Worm (Caenorhabditis elegans) whole organism, L3 larva: ENCODE measurements around the gene scl-7.
A peak's percentile ranks its signal among the peaks of the same experiment; 100 is the strongest.

Experiments used
- ZK546.5 ChIP-seq: sonication (generic microtip); optimal IDR thresholded peaks from 2 replicates; lab custom pipeline; 2017; ENCODE audit warnings: missing biosample characterization, missing genetic modification characterization
- aly-2 ChIP-seq: fragments of 150-350 bp; optimal IDR thresholded peaks from 2 replicates; lab custom pipeline; 2014; ENCODE audit warnings: missing biosample characterization, missing genetic modification characterization
- ceh-16 ChIP-seq: sonication (generic microtip); optimal IDR thresholded peaks from 2 replicates; lab custom pipeline; 2017; ENCODE audit warnings: missing biosample characterization, missing genetic modification characterization
- ceh-82 ChIP-seq: fragments of 150-350 bp; optimal IDR thresholded peaks from 2 replicates; lab custom pipeline; 2014; ENCODE audit warnings: missing biosample characterization, missing genetic modification characterization
- ceh-9 ChIP-seq: sonication (generic microtip); optimal IDR thresholded peaks from 2 replicates; lab custom pipeline; 2018; ENCODE audit warnings: missing biosample characterization, missing genetic modification characterization
- daf-12 ChIP-seq: fragments of 150-350 bp; optimal IDR thresholded peaks from 2 replicates; lab custom pipeline; 2014; ENCODE audit warnings: missing biosample characterization, missing genetic modification reagents, missing genetic modification characterization
- egl-5 ChIP-seq: fragments of 150-350 bp; optimal IDR thresholded peaks from 2 replicates; lab custom pipeline; 2017; ENCODE audit warnings: missing biosample characterization, missing genetic modification reagents, missing genetic modification characterization, inconsistent platforms
- elt-1 ChIP-seq: fragments of 150-350 bp; optimal IDR thresholded peaks from 2 replicates; lab custom pipeline; 2014; ENCODE audit warnings: missing biosample characterization, missing genetic modification characterization
- elt-2 ChIP-seq: sonication (generic microtip); optimal IDR thresholded peaks from 2 replicates; lab custom pipeline; 2016; ENCODE audit warnings: missing genetic modification reagents, mild to moderate bottlenecking, missing genetic modification characterization, missing compliant biosample characterization
- fkh-10 ChIP-seq: sonication (generic microtip); optimal IDR thresholded peaks from 2 replicates; lab custom pipeline; 2017; ENCODE audit warnings: missing biosample characterization, missing genetic modification reagents, missing genetic modification characterization
- hmg-11 ChIP-seq: sonication (generic microtip); optimal IDR thresholded peaks from 2 replicates; lab custom pipeline; 2016; ENCODE audit warnings: missing genetic modification characterization, missing compliant biosample characterization
- jun-1 ChIP-seq: fragments of 150-350 bp; optimal IDR thresholded peaks from 2 replicates; lab custom pipeline; 2014; ENCODE audit warnings: missing biosample characterization, missing genetic modification reagents, missing genetic modification characterization
- lin-15B ChIP-seq: fragments of 150-350 bp; optimal IDR thresholded peaks from 2 replicates; lab custom pipeline; 2014; ENCODE audit warnings: missing biosample characterization, missing genetic modification characterization
- nfya-1 ChIP-seq: sonication (generic microtip); optimal IDR thresholded peaks from 2 replicates; lab custom pipeline; 2017; ENCODE audit warnings: missing genetic modification characterization, mild to moderate bottlenecking, missing compliant biosample characterization, antibody characterized with exemption, moderate library complexity; ENCODE audit not compliant: insufficient read depth
- nhr-12 ChIP-seq: fragments of 150-350 bp; optimal IDR thresholded peaks from 2 replicates; lab custom pipeline; 2014; ENCODE audit warnings: missing biosample characterization, missing genetic modification characterization
- nhr-23 ChIP-seq: fragments of 150-350 bp; optimal IDR thresholded peaks from 2 replicates; lab custom pipeline; 2014; ENCODE audit warnings: missing biosample characterization, missing genetic modification reagents, missing genetic modification characterization
- nhr-237 ChIP-seq: fragments of 150-350 bp; optimal IDR thresholded peaks from 2 replicates; lab custom pipeline; 2014; ENCODE audit warnings: missing biosample characterization, missing genetic modification characterization
- nhr-25 ChIP-seq: sonication (generic microtip); optimal IDR thresholded peaks from 2 replicates; lab custom pipeline; 2017; ENCODE audit warnings: missing biosample characterization, missing genetic modification characterization
- nhr-28 ChIP-seq: fragments of 150-350 bp; optimal IDR thresholded peaks from 2 replicates; lab custom pipeline; 2014; ENCODE audit warnings: missing biosample characterization, missing genetic modification characterization
- nhr-76 ChIP-seq: fragments of 150-350 bp; sonication (generic microtip); optimal IDR thresholded peaks from 5 replicates; lab custom pipeline; 2014; ENCODE audit warnings: missing biosample characterization, missing genetic modification characterization
- nhr-77 ChIP-seq: fragments of 150-350 bp; optimal IDR thresholded peaks from 2 replicates; lab custom pipeline; 2014; ENCODE audit warnings: missing biosample characterization, missing genetic modification characterization
- pha-4 ChIP-seq: fragments of 150-350 bp; optimal IDR thresholded peaks from 2 replicates; lab custom pipeline; 2014; ENCODE audit warnings: missing biosample characterization, missing genetic modification reagents, missing genetic modification characterization
- pqm-1 ChIP-seq: fragments of 150-350 bp; optimal IDR thresholded peaks from 2 replicates; lab custom pipeline; 2017; ENCODE audit warnings: missing biosample characterization, missing genetic modification characterization, inconsistent platforms
- sea-2 ChIP-seq: fragments of 150-350 bp; sonication (generic microtip); optimal IDR thresholded peaks from 4 replicates; lab custom pipeline; 2014; ENCODE audit warnings: missing biosample characterization, missing genetic modification reagents, missing genetic modification characterization
- skn-1 ChIP-seq: fragments of 150-350 bp; optimal IDR thresholded peaks from 2 replicates; lab custom pipeline; 2014; ENCODE audit warnings: missing biosample characterization, missing genetic modification characterization
- unc-39 ChIP-seq: sonication (generic microtip); optimal IDR thresholded peaks from 4 replicates; lab custom pipeline; 2017; ENCODE audit warnings: missing biosample characterization, missing genetic modification characterization
- unc-62 ChIP-seq: fragments of 150-350 bp; sonication (generic microtip); optimal IDR thresholded peaks from 4 replicates; lab custom pipeline; 2014; ENCODE audit warnings: missing biosample characterization, missing genetic modification reagents, missing genetic modification characterization
- ztf-11 ChIP-seq: fragments of 150-350 bp; optimal IDR thresholded peaks from 2 replicates; lab custom pipeline; 2014; ENCODE audit warnings: missing biosample characterization, missing genetic modification characterization
- ztf-4 ChIP-seq: fragments of 150-350 bp; optimal IDR thresholded peaks from 2 replicates; lab custom pipeline; 2014; ENCODE audit warnings: missing biosample characterization, missing genetic modification characterization

Gene scl-7

ce11 chrIV:13041486-13041885 is 28.8 kb upstream of the scl-7 start:
- TF ChIP-seq ztf-11 (no peak), ceh-82 (no peak), pha-4 (tag; lab: Kevin White, UChicago) (no peak), nfya-1 (tag; lab: Kevin White, UChicago) (peak; percentile 79), skn-1 (tag; lab: Kevin White, UChicago) (no peak), fkh-10 (GFP tag; lab: Kevin White, UChicago) (no peak), elt-2 (no peak)

DNA sequence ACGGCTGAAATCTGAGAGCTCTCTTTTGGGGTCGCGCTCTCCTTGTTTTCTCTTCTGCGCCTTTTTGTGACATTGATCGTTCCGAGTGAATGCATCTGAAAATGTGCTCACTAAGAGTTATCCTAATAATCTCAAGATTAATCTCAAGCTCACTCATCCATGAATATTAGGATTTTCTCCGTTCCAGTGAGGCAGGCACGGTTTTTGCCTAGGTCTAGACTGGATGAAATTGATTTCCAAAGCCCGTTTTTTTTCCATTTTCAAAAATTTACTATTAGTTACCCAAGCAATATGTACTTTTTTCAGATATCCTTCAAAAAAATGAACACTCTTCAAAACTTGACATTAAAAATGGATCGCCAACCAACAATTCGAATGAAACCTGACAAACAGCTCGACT is 28.2 kb upstream of the scl-7 start, which contains the start of gene amt-2:
Gene amt-2, plus strand, starts transcription at position 301 of the 400 bp plus-strand sequence.
- no peak for TF ChIP-seq daf-12 (tag; lab: Kevin White, UChicago)

- TF ChIP-seq sea-2 (GFP tag; lab: Kevin White, UChicago) (no peak), skn-1 (tag; lab: Kevin White, UChicago) (no peak)
Observed at ce11 chrIV:13044980-13045379, 25.3 kb upstream of the scl-7 start.

DNA sequence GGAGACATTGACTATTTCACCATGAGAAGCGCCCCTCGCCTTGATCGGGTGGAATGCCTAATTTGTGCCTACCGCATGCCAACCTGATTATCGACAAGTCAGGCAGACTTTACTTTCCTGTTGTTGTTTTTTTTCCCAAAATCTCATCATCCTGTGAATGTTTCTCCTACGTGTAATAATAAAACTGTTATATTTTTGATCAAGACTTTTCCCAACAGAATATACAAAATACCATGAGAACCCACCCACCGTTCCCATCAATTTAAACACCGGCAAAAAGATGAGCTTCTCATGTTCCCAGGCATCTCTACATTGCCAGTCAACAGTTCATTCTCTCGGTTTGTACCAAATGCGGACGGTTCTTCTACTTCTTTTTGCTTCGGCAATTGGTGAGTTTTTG is 23.4 kb upstream of the scl-7 start, which contains the start of gene scl-9:
Gene scl-9, plus strand, starts transcription at position 301 of the 400 bp plus-strand sequence.
- TF ChIP-seq pqm-1 (tag; lab: Kevin White, UChicago) = no peak
- no peak for TF ChIP-seq elt-1
- no peak for TF ChIP-seq nhr-28 (tag; lab: Kevin White, UChicago)
- no peak for TF ChIP-seq ztf-11
- no peak for TF ChIP-seq ZK546.5 (tag; lab: Kevin White, UChicago)
- TF ChIP-seq hmg-11 = no peak
- no peak for TF ChIP-seq nhr-77 (tag; lab: Kevin White, UChicago)
- no peak for TF ChIP-seq nhr-25 (tag; lab: Kevin White, UChicago)
- no peak for TF ChIP-seq nhr-76 (tag; lab: Kevin White, UChicago)
- no peak for TF ChIP-seq nfya-1 (tag; lab: Kevin White, UChicago)
- TF ChIP-seq lin-15B (tag; lab: Kevin White, UChicago) = no peak
- no peak for TF ChIP-seq nhr-12 (tag; lab: Kevin White, UChicago)
- TF ChIP-seq daf-12 (tag; lab: Kevin White, UChicago) = no peak
- TF ChIP-seq unc-62 (GFP tag; lab: Kevin White, UChicago) = no peak
- no peak for TF ChIP-seq ceh-82
- TF ChIP-seq ceh-9 (tag; lab: Kevin White, UChicago) = no peak
- TF ChIP-seq aly-2 (tag; lab: Kevin White, UChicago) = no peak
- TF ChIP-seq, all 47 proteins: peak for 0

- no peak for TF ChIP-seq hmg-11
- TF ChIP-seq fkh-10 (GFP tag; lab: Kevin White, UChicago) = no peak
Observed at ce11 chrIV:13048157-13048556, 22.1 kb upstream of the scl-7 start, which contains the start of gene scl-10. TSS of gene scl-10 (plus strand) at chrIV:13048457.

- TF ChIP-seq nhr-76 (tag; lab: Kevin White, UChicago) (no peak), nhr-12 (tag; lab: Kevin White, UChicago) (no peak), ztf-11 (no peak), nhr-23 (tag; lab: Kevin White, UChicago) (no peak), ceh-82 (no peak), nhr-237 (no peak), unc-39 (tag; lab: Kevin White, UChicago) (no peak), nfya-1 (tag; lab: Kevin White, UChicago) (no peak)
Observed at ce11 chrIV:13051073-13051472, 19.2 kb upstream of the scl-7 start, which contains the start of gene scl-11. TSS of gene scl-11 (plus strand) at chrIV:13051373.

ce11 chrIV:13052568-13052967 is 17.7 kb upstream of the scl-7 start, which contains the start of gene F49E11.7:
TSS of gene F49E11.7 (plus strand) at chrIV:13052868.
- TF ChIP-seq sea-2 (GFP tag; lab: Kevin White, UChicago) = no peak
- no peak for TF ChIP-seq ztf-4
- TF ChIP-seq hmg-11 = no peak
- TF ChIP-seq egl-5 (tag; lab: Kevin White, UChicago) = no peak
- TF ChIP-seq ceh-16 (tag; lab: Kevin White, UChicago) = no peak
- TF ChIP-seq jun-1 (tag; lab: Kevin White, UChicago) = no peak
